Fruit fly (Drosophila melanogaster): ENCODE measurements around the gene CG42716.
A peak's percentile ranks its signal among the peaks of the same experiment; 100 is the strongest.

Gene CG42716

dm6 chr3L:16043782-16044352 is 10.3 kb downstream of the CG42716 start:
- TF ChIP-seq Pif1A (GFP tag; optimal IDR thresholded peaks at IDR 0.05) (no peak), fd96Ca (GFP tag; IDR thresholded peaks at IDR 0.05) (no peak), gl (tag; optimal IDR thresholded peaks at IDR 0.05) (no peak), CG9948 (tag; optimal IDR thresholded peaks at IDR 0.05) (no peak), CG15710 (tag; optimal IDR thresholded peaks at IDR 0.05) (no peak), Ets98B (GFP tag; IDR thresholded peaks at IDR 0.05) (no peak), CG12605 (GFP tag; IDR thresholded peaks at IDR 0.05) (no peak), CG4496 (GFP tag; IDR thresholded peaks at IDR 0.05) (no peak), CG34367 (tag; optimal IDR thresholded peaks at IDR 0.05) (no peak), Pif1B (GFP tag; optimal IDR thresholded peaks at IDR 0.05) (no peak), CG8159 (tag; optimal IDR thresholded peaks at IDR 0.05) (no peak), Snoo (tag; optimal IDR thresholded peaks at IDR 0.05) (no peak), CG14655 (GFP tag; optimal IDR thresholded peaks at IDR 0.05) (no peak), EcR (GFP tag; optimal IDR thresholded peaks at IDR 0.05) (no peak), CG32121 (GFP tag; IDR thresholded peaks at IDR 0.05) (no peak), CG8301 (tag; optimal IDR thresholded peaks at IDR 0.05) (no peak)

dm6 chr3L:16045083-16045830 is 11.7 kb downstream of the CG42716 start:
- no peak for TF ChIP-seq CG34367 (tag; optimal IDR thresholded peaks at IDR 0.05)
- TF ChIP-seq CG15710 (tag; optimal IDR thresholded peaks at IDR 0.05), result peak; percentile 25
- peak; percentile 39; the same call in 1 of the 3 replicates for TF ChIP-seq fd96Ca (GFP tag; IDR thresholded peaks at IDR 0.05)
- TF ChIP-seq CG13204 (GFP tag; optimal IDR thresholded peaks at IDR 0.05), result no peak
- peak; percentile 11; the same call in 1 of the 2 replicates for TF ChIP-seq CG12605 (GFP tag; IDR thresholded peaks at IDR 0.05)
- TF ChIP-seq CG10348 (GFP tag; IDR thresholded peaks at IDR 0.05), result no peak
- peak; percentile 33; the same call in 2 of the 3 replicates for TF ChIP-seq CG4496 (GFP tag; IDR thresholded peaks at IDR 0.05)
- peak; percentile 66 for TF ChIP-seq CG8159 (tag; optimal IDR thresholded peaks at IDR 0.05)
- no peak for TF ChIP-seq D1 (tag; optimal IDR thresholded peaks at IDR 0.05)
- TF ChIP-seq Ets98B (GFP tag; IDR thresholded peaks at IDR 0.05), result peak; percentile 12; the same call in 1 of the 2 replicates
- peak; percentile 44 for TF ChIP-seq CG17806 (tag; optimal IDR thresholded peaks at IDR 0.05)
- TF ChIP-seq gl (tag; optimal IDR thresholded peaks at IDR 0.05), result peak; percentile 41
- TF ChIP-seq CG32121 (GFP tag; IDR thresholded peaks at IDR 0.05), result peak; percentile 34

- TF ChIP-seq CG9948 (tag; optimal IDR thresholded peaks at IDR 0.05) (peak; percentile 91), CG34367 (tag; optimal IDR thresholded peaks at IDR 0.05) (peak; percentile 95), CG14655 (GFP tag; optimal IDR thresholded peaks at IDR 0.05) (peak; percentile 91), fd96Ca (GFP tag; IDR thresholded peaks at IDR 0.05) (peak; percentile 94), CG8301 (tag; optimal IDR thresholded peaks at IDR 0.05) (peak; percentile 94), gl (tag; optimal IDR thresholded peaks at IDR 0.05) (peak; percentile 92), Pif1A (GFP tag; optimal IDR thresholded peaks at IDR 0.05) (peak; percentile 97), EcR (GFP tag; optimal IDR thresholded peaks at IDR 0.05) (peak; percentile 19), Pif1B (GFP tag; optimal IDR thresholded peaks at IDR 0.05) (peak; percentile 95), CG4496 (GFP tag; IDR thresholded peaks at IDR 0.05) (peak; percentile 97), CG8159 (tag; optimal IDR thresholded peaks at IDR 0.05) (peak; percentile 94), CG12605 (GFP tag; IDR thresholded peaks at IDR 0.05) (peak; percentile 97), CG17806 (tag; optimal IDR thresholded peaks at IDR 0.05) (peak; percentile 94), Ets98B (GFP tag; IDR thresholded peaks at IDR 0.05) (peak; percentile 96), Snoo (tag; optimal IDR thresholded peaks at IDR 0.05) (peak; percentile 80), rn (GFP tag; IDR thresholded peaks at IDR 0.05) (peak; percentile 84), CG32121 (GFP tag; IDR thresholded peaks at IDR 0.05) (peak; percentile 96), CG13204 (GFP tag; optimal IDR thresholded peaks at IDR 0.05) (peak; percentile 64), CG15710 (tag; optimal IDR thresholded peaks at IDR 0.05) (peak; percentile 95), D1 (tag; optimal IDR thresholded peaks at IDR 0.05) (peak; percentile 81), CG10348 (GFP tag; IDR thresholded peaks at IDR 0.05) (peak; percentile 60)
Measured at dm6 chr3L:16045831-16046336, 12.3 kb downstream of the CG42716 start.

dm6 chr3L:16046387-16047066 is 12.9 kb downstream of the CG42716 start:
- TF ChIP-seq CG12605 (GFP tag; IDR thresholded peaks at IDR 0.05), result peak; percentile 68
- TF ChIP-seq CG10348 (GFP tag; IDR thresholded peaks at IDR 0.05), result no peak
- no peak for TF ChIP-seq D1 (tag; optimal IDR thresholded peaks at IDR 0.05)
- peak; percentile 3 for TF ChIP-seq CG17806 (tag; optimal IDR thresholded peaks at IDR 0.05)
- TF ChIP-seq CG13204 (GFP tag; optimal IDR thresholded peaks at IDR 0.05), result peak; percentile 41
- TF ChIP-seq Pif1B (GFP tag; optimal IDR thresholded peaks at IDR 0.05), result peak; percentile 61
- peak; percentile 12 for TF ChIP-seq CG14655 (GFP tag; optimal IDR thresholded peaks at IDR 0.05)
- peak; percentile 63; the same call in 2 of the 3 replicates for TF ChIP-seq CG4496 (GFP tag; IDR thresholded peaks at IDR 0.05)
- peak; percentile 31; the same call in 1 of the 2 replicates for TF ChIP-seq CG32121 (GFP tag; IDR thresholded peaks at IDR 0.05)
- no peak for TF ChIP-seq CG34367 (tag; optimal IDR thresholded peaks at IDR 0.05)
- no peak for TF ChIP-seq rn (GFP tag; IDR thresholded peaks at IDR 0.05)
- TF ChIP-seq Ets98B (GFP tag; IDR thresholded peaks at IDR 0.05), result peak; percentile 48; the same call in 1 of the 2 replicates
- TF ChIP-seq fd96Ca (GFP tag; IDR thresholded peaks at IDR 0.05), result peak; percentile 40; the same call in 2 of the 3 replicates
- no peak for TF ChIP-seq CG8301 (tag; optimal IDR thresholded peaks at IDR 0.05)
- TF ChIP-seq Snoo (tag; optimal IDR thresholded peaks at IDR 0.05), result peak; percentile 1
